Fruit fly (Drosophila melanogaster): ENCODE data around the gene Flacc.

Flacc gene

DNA sequence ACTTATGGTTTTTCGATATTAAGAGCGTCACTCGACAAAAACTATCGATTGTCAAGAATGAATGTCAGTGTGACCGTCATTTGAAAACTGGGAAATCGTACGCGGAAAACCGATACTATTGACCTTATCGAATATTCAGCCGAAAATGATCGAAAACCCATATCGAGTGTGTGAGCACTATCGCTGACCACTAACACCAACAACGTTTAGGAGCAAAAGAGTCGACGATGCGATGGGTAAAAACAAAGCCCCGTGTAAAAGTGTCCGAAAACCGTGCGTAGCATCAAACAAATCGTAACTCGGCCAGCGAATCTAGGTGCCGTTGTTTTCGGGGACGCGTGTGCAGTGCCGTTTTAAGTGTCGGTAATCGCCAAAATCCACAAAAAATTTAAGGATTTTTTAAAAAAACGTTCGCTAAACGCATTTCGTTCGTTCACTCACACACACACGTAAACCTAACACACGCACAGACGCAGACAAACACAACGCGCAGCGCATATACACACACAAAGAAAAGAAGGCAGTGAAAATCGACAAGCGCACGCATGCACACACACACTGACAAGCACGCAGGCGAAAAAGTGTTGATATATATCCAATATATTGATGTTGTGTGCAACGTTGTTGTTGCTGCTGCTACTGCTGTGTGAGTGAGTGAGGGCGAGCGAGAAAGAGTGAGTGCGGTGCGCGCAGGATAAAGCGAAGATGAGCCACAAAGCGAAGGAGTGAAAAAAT lies 29.5 kb downstream of the Flacc start, which contains the start of the genes CG7326 and Dora (continued):
- TF ChIP-seq CG11504 (tag; optimal IDR thresholded peaks at IDR 0.05) (no peak), hb (GFP tag; IDR thresholded peaks at IDR 0.05; ENCODE audit: partially characterized antibody) (peak; percentile 87), nerfin-1 (tag; optimal IDR thresholded peaks at IDR 0.05) (no peak), gcm (GFP tag; optimal IDR thresholded peaks at IDR 0.05) (no peak), CrebB (tag; optimal IDR thresholded peaks at IDR 0.05) (no peak), Rx (GFP tag; IDR thresholded peaks at IDR 0.05) (no peak), fd102C (GFP tag; optimal IDR thresholded peaks at IDR 0.05) (no peak), NfI (GFP tag; optimal IDR thresholded peaks at IDR 0.05) (peak; percentile 8), D19B (GFP tag; optimal IDR thresholded peaks at IDR 0.05) (no peak), Fer2 (tag; optimal IDR thresholded peaks at IDR 0.05) (no peak), fd64A (GFP tag; optimal IDR thresholded peaks at IDR 0.05) (no peak), H2.0 (GFP tag; IDR thresholded peaks at IDR 0.05) (no peak), CG3281 (GFP tag; optimal IDR thresholded peaks at IDR 0.05) (peak; percentile 5), CG4424 (GFP tag; optimal IDR thresholded peaks at IDR 0.05) (no peak), CG6254 (GFP tag; optimal IDR thresholded peaks at IDR 0.05) (no peak), CG16813 (GFP tag; IDR thresholded peaks at IDR 0.05; ENCODE audit: partially characterized antibody) (peak; percentile 90), hth (optimal IDR thresholded peaks at IDR 0.05) (no peak), CG16815 (GFP tag; optimal IDR thresholded peaks at IDR 0.05) (no peak), gsb-n (tag; optimal IDR thresholded peaks at IDR 0.05) (no peak), Gug (GFP tag; IDR thresholded peaks at IDR 0.05) (no peak), lab (GFP tag; optimal IDR thresholded peaks at IDR 0.05) (no peak), CG5245 (GFP tag; optimal IDR thresholded peaks at IDR 0.05) (no peak), CG16863 (GFP tag; optimal IDR thresholded peaks at IDR 0.05) (no peak), jing (GFP tag; optimal IDR thresholded peaks at IDR 0.05) (no peak), run (tag; optimal IDR thresholded peaks at IDR 0.05) (no peak), CG14860 (GFP tag; IDR thresholded peaks at IDR 0.05; ENCODE audit: partially characterized antibody) (peak; percentile 90), Chrac-16 (GFP tag; optimal IDR thresholded peaks at IDR 0.05) (no peak), onecut (GFP tag; IDR thresholded peaks at IDR 0.05) (peak; percentile 80), CG10366 (GFP tag; IDR thresholded peaks at IDR 0.05) (no peak), sisA (GFP tag; IDR thresholded peaks at IDR 0.05) (no peak), CG11398 (GFP tag; optimal IDR thresholded peaks at IDR 0.05) (no peak), danr (GFP tag; IDR thresholded peaks at IDR 0.05) (no peak), slbo (GFP tag; IDR thresholded peaks at IDR 0.05) (no peak), Lim3 (GFP tag; IDR thresholded peaks at IDR 0.05) (no peak), usp (GFP tag; optimal IDR thresholded peaks at IDR 0.05) (no peak), dpn (GFP tag; optimal IDR thresholded peaks at IDR 0.05) (peak in 1 of 2 experiments; percentile 25), CG10267 (tag; optimal IDR thresholded peaks at IDR 0.05) (peak; percentile 48), da (GFP tag; optimal IDR thresholded peaks at IDR 0.05) (no peak), eve (GFP tag; optimal IDR thresholded peaks at IDR 0.05) (no peak), Lpt (GFP tag; optimal IDR thresholded peaks at IDR 0.05) (no peak), trh (GFP tag; optimal IDR thresholded peaks at IDR 0.05) (no peak), CG6175 (GFP tag; IDR thresholded peaks at IDR 0.05) (no peak), ssp (GFP tag; IDR thresholded peaks at IDR 0.05) (peak; percentile 50), ac (GFP tag; optimal IDR thresholded peaks at IDR 0.05) (no peak), HLHmδ (GFP tag; optimal IDR thresholded peaks at IDR 0.05) (no peak), cwo (GFP tag; optimal IDR thresholded peaks at IDR 0.05) (no peak), ase (GFP tag; IDR thresholded peaks at IDR 0.05) (no peak), BtbVII (GFP tag; optimal IDR thresholded peaks at IDR 0.05) (no peak), CG13287 (GFP tag; IDR thresholded peaks at IDR 0.05; ENCODE audit: partially characterized antibody) (peak; percentile 96), scrt (GFP tag; optimal IDR thresholded peaks at IDR 0.05) (peak; percentile 25), CG6689 (GFP tag; IDR thresholded peaks at IDR 0.05) (no peak)
